Worm (Caenorhabditis elegans) whole organism, L1 larva: ENCODE results near the gene F13E9.5.

Experiments
- C16A3.4 ChIP-seq: fragments of 150-350 bp; optimal IDR thresholded peaks from 2 replicates; lab custom pipeline; 2014; ENCODE audit warnings: missing biosample characterization, missing genetic modification characterization
- F16B12.6 ChIP-seq: fragments of 150-350 bp; optimal IDR thresholded peaks from 2 replicates; lab custom pipeline; 2014; ENCODE audit warnings: missing biosample characterization, missing genetic modification characterization
- aly-2 ChIP-seq: fragments of 150-350 bp; optimal IDR thresholded peaks from 2 replicates; lab custom pipeline; 2014; ENCODE audit warnings: missing biosample characterization, missing genetic modification characterization
- ama-1 ChIP-seq: fragments of 150-350 bp; optimal IDR thresholded peaks from 2 replicates; lab custom pipeline; 2014
- ceh-90 ChIP-seq: sonication (generic microtip); optimal IDR thresholded peaks from 2 replicates; lab custom pipeline; 2016; ENCODE audit warnings: missing genetic modification characterization, missing compliant biosample characterization
- efl-1 ChIP-seq, 4 experiments: fragments of 150-350 bp; optimal IDR thresholded peaks in 3 of 4; peaks in 1 of 4; 1 replicate in 1 of 4; 2 replicates in 3 of 4; lab custom pipeline; 2014; ENCODE audit warnings: missing biosample characterization in 2 of 4, missing genetic modification characterization in 2 of 4, missing genetic modification reagents in 2 of 4
- egl-27 ChIP-seq, 2 experiments: fragments of 150-350 bp in 1 of 2; sonication (generic microtip); optimal IDR thresholded peaks; 3 replicates each; lab custom pipeline; 2017 to 2018; ENCODE audit warnings: missing biosample characterization in 2 of 2, missing genetic modification characterization in 2 of 2, missing genetic modification reagents in 2 of 2
- elt-2 ChIP-seq: sonication (generic microtip); optimal IDR thresholded peaks from 2 replicates; lab custom pipeline; 2016; ENCODE audit warnings: missing genetic modification characterization, mild to moderate bottlenecking, inconsistent platforms, missing compliant biosample characterization, missing genetic modification reagents
- elt-3 ChIP-seq, 6 experiments: fragments of 150-350 bp in 1 of 6; sonication (generic microtip); optimal IDR thresholded peaks; 2 replicates each; lab custom pipeline; 2017 to 2018; ENCODE audit warnings: missing biosample characterization in 6 of 6, missing genetic modification characterization in 6 of 6, inconsistent platforms in 1 of 6
- ets-5 ChIP-seq: fragments of 200-800 bp; sonication (Bioruptor generic); IDR thresholded peaks from 2 replicates; pipeline ENCODE4 v1.3.6; 2022; ENCODE audit warnings: missing genetic modification characterization, missing compliant biosample characterization
- fkh-10 ChIP-seq: sonication (generic microtip); optimal IDR thresholded peaks from 2 replicates; lab custom pipeline; 2017; ENCODE audit warnings: missing biosample characterization, missing genetic modification reagents, missing genetic modification characterization
- fkh-4 ChIP-seq: sonication (generic microtip); optimal IDR thresholded peaks from 2 replicates; lab custom pipeline; 2016; ENCODE audit warnings: missing compliant biosample characterization, missing genetic modification characterization, borderline replicate concordance
- fkh-8 ChIP-seq: sonication (generic microtip); optimal IDR thresholded peaks from 2 replicates; lab custom pipeline; 2016; ENCODE audit warnings: mild to moderate bottlenecking, missing genetic modification characterization, missing compliant biosample characterization
- fos-1 ChIP-seq: fragments of 150-350 bp; optimal IDR thresholded peaks from 2 replicates; lab custom pipeline; 2014; ENCODE audit warnings: missing biosample characterization, missing genetic modification characterization
- grh-1 ChIP-seq: fragments of 200-800 bp; sonication (Bioruptor generic); IDR thresholded peaks from 2 replicates; pipeline ENCODE4 v1.3.6; 2022; ENCODE audit warnings: missing genetic modification reagents, missing genetic modification characterization, missing compliant biosample characterization
- isw-1 ChIP-seq: fragments of 200-800 bp; sonication (Bioruptor generic); IDR thresholded peaks from 2 replicates; pipeline ENCODE4 v1.3.6; 2022; ENCODE audit warnings: missing genetic modification characterization, missing compliant biosample characterization
- jun-1 ChIP-seq: fragments of 150-350 bp; optimal IDR thresholded peaks from 2 replicates; lab custom pipeline; 2014; ENCODE audit warnings: missing biosample characterization, missing genetic modification reagents, missing genetic modification characterization
- lin-13 ChIP-seq: fragments of 150-350 bp; optimal IDR thresholded peaks from 2 replicates; lab custom pipeline; 2014; ENCODE audit warnings: missing biosample characterization, missing genetic modification reagents, missing genetic modification characterization
- lin-35 ChIP-seq, 2 experiments: fragments of 150-350 bp; optimal IDR thresholded peaks; 2 replicates each; lab custom pipeline; 2014; ENCODE audit warnings: missing biosample characterization in 2 of 2, missing genetic modification characterization in 2 of 2, missing genetic modification reagents in 2 of 2
- lir-3 ChIP-seq: sonication (generic microtip); optimal IDR thresholded peaks from 2 replicates; lab custom pipeline; 2016; ENCODE audit warnings: mild to moderate bottlenecking, missing genetic modification characterization, moderate library complexity, missing compliant biosample characterization; ENCODE audit not compliant: poor library complexity
- lsy-2 ChIP-seq, 2 experiments: fragments of 150-350 bp; optimal IDR thresholded peaks; 2 replicates each; lab custom pipeline; 2014; ENCODE audit warnings: missing biosample characterization in 2 of 2, missing genetic modification characterization in 2 of 2
- mab-9 ChIP-seq: fragments of 200-800 bp; sonication (Bioruptor generic); IDR thresholded peaks from 2 replicates; pipeline ENCODE4 v1.3.6; 2022; ENCODE audit warnings: missing genetic modification reagents, missing genetic modification characterization, missing compliant biosample characterization
- nhr-11 ChIP-seq: fragments of 150-350 bp; optimal IDR thresholded peaks from 2 replicates; lab custom pipeline; 2014; ENCODE audit warnings: missing biosample characterization, missing genetic modification characterization
- nhr-19 ChIP-seq: fragments of 200-800 bp; sonication (Bioruptor generic); conservative IDR thresholded peaks from 2 replicates; pipeline ENCODE4 v1.3.6; 2022; ENCODE audit warnings: missing genetic modification characterization, missing compliant biosample characterization
- nhr-20 ChIP-seq: sonication (generic microtip); optimal IDR thresholded peaks from 2 replicates; lab custom pipeline; 2016; ENCODE audit warnings: mild to moderate bottlenecking, missing genetic modification characterization, missing compliant biosample characterization
- nhr-47 ChIP-seq: sonication (generic microtip); optimal IDR thresholded peaks from 2 replicates; lab custom pipeline; 2016; ENCODE audit warnings: mild to moderate bottlenecking, missing genetic modification characterization, moderate library complexity, missing compliant biosample characterization
- nhr-77 ChIP-seq: fragments of 150-350 bp; optimal IDR thresholded peaks from 2 replicates; lab custom pipeline; 2014; ENCODE audit warnings: missing biosample characterization, missing genetic modification characterization
- nhr-90 ChIP-seq: sonication (generic microtip); optimal IDR thresholded peaks from 2 replicates; lab custom pipeline; 2016; ENCODE audit warnings: mild to moderate bottlenecking, missing genetic modification characterization, missing compliant biosample characterization; ENCODE audit not compliant: poor library complexity
- pqm-1 ChIP-seq: sonication (generic microtip); optimal IDR thresholded peaks from 3 replicates; lab custom pipeline; 2017; ENCODE audit warnings: missing biosample characterization, missing genetic modification characterization
- sox-4 ChIP-seq: sonication (generic microtip); optimal IDR thresholded peaks from 2 replicates; lab custom pipeline; 2016; ENCODE audit warnings: missing genetic modification characterization, missing compliant biosample characterization
- sptf-1 ChIP-seq: fragments of 150-350 bp; optimal IDR thresholded peaks from 2 replicates; lab custom pipeline; 2014; ENCODE audit warnings: missing biosample characterization, missing genetic modification characterization
- sup-37 ChIP-seq: fragments of 200-800 bp; sonication (Bioruptor generic); optimal IDR thresholded peaks from 2 replicates; lab custom pipeline; 2018; ENCODE audit warnings: mild to moderate bottlenecking, missing genetic modification characterization, missing compliant biosample characterization
- swsn-7 ChIP-seq: sonication (generic microtip); optimal IDR thresholded peaks from 2 replicates; lab custom pipeline; 2016; ENCODE audit warnings: missing genetic modification characterization, missing compliant biosample characterization
- unc-30 ChIP-seq: sonication (generic microtip); optimal IDR thresholded peaks from 2 replicates; lab custom pipeline; 2017; ENCODE audit warnings: missing biosample characterization, missing genetic modification characterization
- unc-86 ChIP-seq: sonication (generic microtip); optimal IDR thresholded peaks from 2 replicates; lab custom pipeline; 2016; ENCODE audit warnings: missing genetic modification characterization, missing compliant biosample characterization
- unc-98 ChIP-seq: fragments of 200-800 bp; sonication (Bioruptor generic); IDR thresholded peaks from 2 replicates; pipeline ENCODE4 v1.3.6; 2022; ENCODE audit warnings: missing genetic modification characterization, missing compliant biosample characterization
- xbp-1 ChIP-seq: sonication (generic microtip); optimal IDR thresholded peaks from 2 replicates; lab custom pipeline; 2016; ENCODE audit warnings: missing genetic modification characterization, missing compliant biosample characterization
- zag-1 ChIP-seq: fragments of 150-350 bp; optimal IDR thresholded peaks from 2 replicates; lab custom pipeline; 2014; ENCODE audit warnings: missing biosample characterization, missing genetic modification characterization

Gene F13E9.5

ce11 chrIV:10885915-10886314 is 1.8 kb upstream of the F13E9.5 start, which contains the start of gene srlf-11:
Gene srlf-11 (minus strand): TSS chrIV:10886015.
- TF ChIP-seq unc-98 (GFP tag; lab: Robert Waterston, UW) (no peak), sox-4 (tag; lab: Kevin White, UChicago) (no peak), fos-1 (tag; lab: Kevin White, UChicago) (no peak)

ce11 chrIV:10881230-10881629 is 2.9 kb downstream of the F13E9.5 start, which contains the start of gene F13E9.13:
Gene F13E9.13 (plus strand): TSS chrIV:10881546.
- TF ChIP-seq nhr-20 (peak; percentile 19), elt-2 (tag; lab: Kevin White, UChicago) (peak; percentile 75), C16A3.4 (tag; lab: Kevin White, UChicago) (no peak), elt-3 (tag; optimal IDR thresholded peaks at IDR 0.05; lab: Kevin White, UChicago) (peak in 1 of 6 experiments; percentile 14)

- TF ChIP-seq xbp-1 (tag; lab: Kevin White, UChicago) (no peak), swsn-7 (tag; lab: Kevin White, UChicago) (no peak), fkh-8 (tag; lab: Kevin White, UChicago) (no peak), lin-35 (GFP tag; optimal IDR thresholded peaks at IDR 0.05; lab: Kevin White, UChicago) (no peak), isw-1 (GFP tag; lab: Robert Waterston, UW) (no peak)
Observed at ce11 chrIV:10880264-10880663, 3.9 kb downstream of the F13E9.5 start, which contains the start of gene fipr-15. Gene fipr-15 (plus strand): TSS chrIV:10880564.

- TF ChIP-seq grh-1 (GFP tag; lab: Robert Waterston, UW) (no peak), mab-9 (GFP tag; lab: Robert Waterston, UW) (no peak), ceh-90 (no peak), egl-27 (tag; optimal IDR thresholded peaks at IDR 0.05; lab: Kevin White, UChicago) (no peak), lir-3 (no peak), fos-1 (tag; lab: Kevin White, UChicago) (no peak), lin-13 (GFP tag; lab: Kevin White, UChicago) (no peak), nhr-77 (no peak), efl-1 (optimal IDR thresholded peaks at IDR 0.05; lab: Kevin White, UChicago) (no peak), efl-1 (GFP tag; optimal IDR thresholded peaks at IDR 0.05 in 1 of 2; lab: Kevin White, UChicago) (no peak), nhr-19 (GFP tag; lab: Robert Waterston, UW) (no peak), aly-2 (tag; lab: Kevin White, UChicago) (no peak), F16B12.6 (tag; lab: Kevin White, UChicago) (no peak), unc-86 (tag; lab: Kevin White, UChicago) (no peak), sup-37 (GFP tag; lab: Kevin White, UChicago) (no peak), unc-30 (tag; lab: Kevin White, UChicago) (no peak)
Observed at ce11 chrIV:10879542-10879941, 4.6 kb downstream of the F13E9.5 start, which contains the start of gene sdz-13. Gene sdz-13 (minus strand): TSS chrIV:10879642.

ce11 chrIV:10876844-10877243 is 7.3 kb downstream of the F13E9.5 start, which contains the start of gene fipr-14:
Gene fipr-14 (plus strand): TSS chrIV:10877144.
- TF ChIP-seq unc-86 (tag; lab: Kevin White, UChicago) (no peak), zag-1 (no peak), unc-30 (tag; lab: Kevin White, UChicago) (no peak), nhr-47 (tag; lab: Kevin White, UChicago) (no peak), ama-1 (lab: Kevin White, UChicago) (no peak), lin-35 (GFP tag; optimal IDR thresholded peaks at IDR 0.05; lab: Kevin White, UChicago) (no peak), fkh-10 (no peak), C16A3.4 (tag; lab: Kevin White, UChicago) (no peak), nhr-90 (tag; lab: Kevin White, UChicago) (no peak), fkh-4 (tag; lab: Kevin White, UChicago) (no peak), nhr-11 (tag; lab: Kevin White, UChicago) (no peak), jun-1 (no peak), ets-5 (no peak), sptf-1 (tag; lab: Kevin White, UChicago) (no peak), xbp-1 (tag; lab: Kevin White, UChicago) (no peak), lsy-2 (tag; optimal IDR thresholded peaks at IDR 0.05; lab: Kevin White, UChicago) (no peak), mab-9 (GFP tag; lab: Robert Waterston, UW) (no peak), pqm-1 (no peak)
